Worm (Caenorhabditis elegans) whole organism, L4 larva: ENCODE data around the gene dhhc-10.

Experiments used
- F37D6.2 ChIP-seq: sonication (generic microtip); optimal IDR thresholded peaks from 2 replicates; lab custom pipeline; 2016; ENCODE audit warnings: mild to moderate bottlenecking, missing genetic modification characterization, missing compliant biosample characterization
- F44E2.7 ChIP-seq: fragments of 200-800 bp; sonication (Bioruptor generic); IDR thresholded peaks from 2 replicates; pipeline ENCODE4 v2.1.2; 2022; ENCODE audit warnings: missing genetic modification characterization, missing compliant biosample characterization
- R02D3.7 ChIP-seq: fragments of 150-350 bp; sonication (generic microtip); optimal IDR thresholded peaks from 3 replicates; lab custom pipeline; 2014; ENCODE audit warnings: missing biosample characterization, missing genetic modification characterization
- T26A8.4 ChIP-seq: fragments of 200-800 bp; sonication (Bioruptor generic); IDR thresholded peaks from 2 replicates; pipeline ENCODE4 v1.3.6; 2022; ENCODE audit warnings: missing genetic modification characterization, missing compliant biosample characterization
- Y105C5A.15 ChIP-seq: fragments of 200-800 bp; sonication (Bioruptor generic); IDR thresholded peaks from 2 replicates; pipeline ENCODE4 v1.3.6; 2022; ENCODE audit warnings: missing genetic modification characterization, missing compliant biosample characterization
- Y5F2A.4 ChIP-seq: fragments of 200-800 bp; sonication (Bioruptor generic); optimal IDR thresholded peaks from 2 replicates; lab custom pipeline; 2018; ENCODE audit warnings: mild to moderate bottlenecking, missing genetic modification characterization, missing compliant biosample characterization
- Y75B8A.6 ChIP-seq: fragments of 200-800 bp; sonication (Bioruptor generic); IDR thresholded peaks from 2 replicates; pipeline ENCODE4 v1.3.6; 2022; ENCODE audit warnings: missing genetic modification reagents, missing genetic modification characterization, missing compliant biosample characterization
- ceh-20 ChIP-seq: fragments of 200-800 bp; sonication (Bioruptor generic); IDR thresholded peaks from 2 replicates; pipeline ENCODE4 v1.3.6; 2022; ENCODE audit warnings: missing genetic modification reagents, missing genetic modification characterization, missing compliant biosample characterization
- ceh-28 ChIP-seq: fragments of 150-350 bp; optimal IDR thresholded peaks from 2 replicates; lab custom pipeline; 2014; ENCODE audit warnings: missing biosample characterization, missing genetic modification reagents, missing genetic modification characterization
- ceh-44 ChIP-seq: fragments of 200-800 bp; sonication (Bioruptor generic); IDR thresholded peaks from 2 replicates; pipeline ENCODE4 v1.3.6; 2022; ENCODE audit warnings: missing genetic modification reagents, missing genetic modification characterization, missing compliant biosample characterization
- ceh-82 ChIP-seq: sonication (generic microtip); optimal IDR thresholded peaks from 2 replicates; lab custom pipeline; 2017; ENCODE audit warnings: missing biosample characterization, missing genetic modification characterization
- ces-1 ChIP-seq: fragments of 150-350 bp; sonication (generic microtip); optimal IDR thresholded peaks from 4 replicates; lab custom pipeline; 2014; ENCODE audit warnings: missing biosample characterization, missing genetic modification reagents, missing genetic modification characterization
- cey-2 ChIP-seq: sonication (generic microtip); optimal IDR thresholded peaks from 3 replicates; lab custom pipeline; 2017; ENCODE audit warnings: missing genetic modification characterization, mild to moderate bottlenecking, missing compliant biosample characterization, antibody characterized with exemption, borderline replicate concordance; ENCODE audit not compliant: insufficient read depth
- ctbp-1 ChIP-seq: fragments of 200-800 bp; sonication (Bioruptor generic); IDR thresholded peaks from 2 replicates; pipeline ENCODE4 v1.3.6; 2022; ENCODE audit warnings: missing genetic modification reagents, missing genetic modification characterization, missing compliant biosample characterization
- daf-16 ChIP-seq, 3 experiments: sonication (generic microtip); optimal IDR thresholded peaks; 2 replicates each; lab custom pipeline; 2016 to 2017; ENCODE audit warnings: missing genetic modification characterization in 3 of 3, missing genetic modification reagents in 3 of 3, mild to moderate bottlenecking in 2 of 3, missing compliant biosample characterization in 2 of 3, missing biosample characterization in 1 of 3, moderate library complexity in 1 of 3
- daf-19 ChIP-seq: fragments of 200-800 bp; sonication (Bioruptor generic); conservative IDR thresholded peaks from 2 replicates; pipeline ENCODE4 v1.3.6; 2022; ENCODE audit warnings: missing genetic modification characterization, missing compliant biosample characterization
- dmd-8 ChIP-seq: fragments of 200-800 bp; sonication (Bioruptor generic); IDR thresholded peaks from 2 replicates; pipeline ENCODE4 v1.3.6; 2022; ENCODE audit warnings: missing genetic modification characterization, missing compliant biosample characterization
- dmd-9 ChIP-seq: fragments of 200-800 bp; sonication (Bioruptor generic); IDR thresholded peaks from 2 replicates; pipeline ENCODE4 v1.3.6; 2022; ENCODE audit warnings: missing genetic modification reagents, missing genetic modification characterization, missing compliant biosample characterization
- egl-43 ChIP-seq: fragments of 200-800 bp; sonication (Bioruptor generic); IDR thresholded peaks from 2 replicates; pipeline ENCODE4 v1.3.6; 2022; ENCODE audit warnings: missing genetic modification reagents, missing genetic modification characterization, missing compliant biosample characterization
- gei-8 ChIP-seq: fragments of 200-800 bp; sonication (Bioruptor generic); optimal IDR thresholded peaks from 2 replicates; lab custom pipeline; 2018; ENCODE audit warnings: mild to moderate bottlenecking, missing genetic modification characterization, missing compliant biosample characterization
- hlh-11 ChIP-seq: fragments of 200-800 bp; sonication (Bioruptor generic); optimal IDR thresholded peaks from 2 replicates; lab custom pipeline; 2018; ENCODE audit warnings: mild to moderate bottlenecking, missing genetic modification characterization, missing compliant biosample characterization
- hlh-30 ChIP-seq: sonication (generic microtip); optimal IDR thresholded peaks from 2 replicates; lab custom pipeline; 2017; ENCODE audit warnings: antibody characterized with exemption, mild to moderate bottlenecking, missing genetic modification characterization, missing compliant biosample characterization; ENCODE audit not compliant: insufficient read depth
- jun-1 ChIP-seq: fragments of 150-350 bp; optimal IDR thresholded peaks from 2 replicates; lab custom pipeline; 2014; ENCODE audit warnings: missing biosample characterization, missing genetic modification reagents, missing genetic modification characterization
- lim-7 ChIP-seq: fragments of 200-800 bp; sonication (Bioruptor generic); IDR thresholded peaks from 2 replicates; pipeline ENCODE4 v1.3.6; 2022; ENCODE audit warnings: missing genetic modification characterization, missing compliant biosample characterization
- lin-1 ChIP-seq: fragments of 200-800 bp; sonication (Bioruptor generic); IDR thresholded peaks from 2 replicates; pipeline ENCODE4 v1.3.6; 2022; ENCODE audit warnings: missing genetic modification reagents, missing genetic modification characterization, missing compliant biosample characterization
- lin-38 ChIP-seq: fragments of 200-800 bp; sonication (Bioruptor generic); IDR thresholded peaks from 2 replicates; pipeline ENCODE4 v1.3.6; 2022; ENCODE audit warnings: missing genetic modification reagents, missing genetic modification characterization, missing compliant biosample characterization
- lir-3 ChIP-seq: sonication (generic microtip); optimal IDR thresholded peaks from 2 replicates; lab custom pipeline; 2016; ENCODE audit warnings: mild to moderate bottlenecking, missing genetic modification characterization, missing compliant biosample characterization
- madf-5 ChIP-seq, 2 experiments: fragments of 200-800 bp; sonication (Bioruptor generic); IDR thresholded peaks; 2 replicates each; pipeline ENCODE4 v1.3.6; 2022; ENCODE audit warnings: missing compliant biosample characterization in 2 of 2, missing genetic modification characterization in 2 of 2
- madf-9 ChIP-seq: fragments of 200-800 bp; sonication (Bioruptor generic); conservative IDR thresholded peaks from 2 replicates; pipeline ENCODE4 v1.3.6; 2022; ENCODE audit warnings: missing genetic modification reagents, missing genetic modification characterization, missing compliant biosample characterization
- mdl-1 ChIP-seq, 2 experiments: fragments of 150-350 bp in 1 of 2; sonication (generic microtip) in 1 of 2; optimal IDR thresholded peaks; 2 replicates each; lab custom pipeline; 2014 to 2017; ENCODE audit warnings: missing biosample characterization in 2 of 2, missing genetic modification characterization in 2 of 2
- mdt-29 ChIP-seq: fragments of 200-800 bp; sonication (Bioruptor generic); IDR thresholded peaks from 2 replicates; pipeline ENCODE4 v1.3.6; 2022; ENCODE audit warnings: missing genetic modification reagents, missing genetic modification characterization, missing compliant biosample characterization
- mep-1 ChIP-seq: fragments of 150-350 bp; sonication (generic microtip); optimal IDR thresholded peaks from 3 replicates; lab custom pipeline; 2014; ENCODE audit warnings: missing biosample characterization, missing genetic modification characterization
- mxl-2 ChIP-seq: fragments of 200-800 bp; sonication (Bioruptor generic); conservative IDR thresholded peaks from 2 replicates; pipeline ENCODE4 v1.3.6; 2022; ENCODE audit warnings: missing genetic modification reagents, missing genetic modification characterization, missing compliant biosample characterization
- mxl-3 ChIP-seq: fragments of 200-800 bp; sonication (Bioruptor generic); optimal IDR thresholded peaks from 2 replicates; lab custom pipeline; 2018; ENCODE audit warnings: mild to moderate bottlenecking, missing genetic modification characterization, missing compliant biosample characterization
- nhr-10 ChIP-seq: fragments of 150-350 bp; optimal IDR thresholded peaks from 2 replicates; lab custom pipeline; 2014; ENCODE audit warnings: missing biosample characterization, missing genetic modification characterization
- nhr-111 ChIP-seq: fragments of 200-800 bp; sonication (Bioruptor generic); optimal IDR thresholded peaks from 2 replicates; lab custom pipeline; 2018; ENCODE audit warnings: mild to moderate bottlenecking, missing genetic modification characterization, missing compliant biosample characterization
- nhr-25 ChIP-seq: sonication (generic microtip); optimal IDR thresholded peaks from 2 replicates; lab custom pipeline; 2017; ENCODE audit warnings: missing genetic modification characterization, mild to moderate bottlenecking, missing compliant biosample characterization, antibody characterized with exemption, moderate library complexity, borderline replicate concordance; ENCODE audit not compliant: insufficient read depth
- nhr-6 ChIP-seq: fragments of 150-350 bp; optimal IDR thresholded peaks from 2 replicates; lab custom pipeline; 2014; ENCODE audit warnings: missing biosample characterization, missing genetic modification characterization
- pha-4 ChIP-seq, 2 experiments: fragments of 150-350 bp in 1 of 2; fragments of 200-800 bp in 1 of 2; sonication (Bioruptor generic) in 1 of 2; IDR thresholded peaks in 1 of 2; optimal IDR thresholded peaks in 1 of 2; 2 replicates each; pipeline versions ENCODE4 v1.3.6 to Lab custom; 2014 to 2022; ENCODE audit warnings: missing genetic modification characterization in 2 of 2, missing genetic modification reagents in 2 of 2, missing biosample characterization in 1 of 2, missing compliant biosample characterization in 1 of 2
- pqm-1 ChIP-seq: sonication (generic microtip); optimal IDR thresholded peaks from 2 replicates; lab custom pipeline; 2017; ENCODE audit warnings: missing biosample characterization, missing genetic modification characterization
- saeg-2 ChIP-seq: fragments of 200-800 bp; sonication (Bioruptor generic); IDR thresholded peaks from 2 replicates; pipeline ENCODE4 v1.3.6; 2022; ENCODE audit warnings: missing genetic modification reagents, missing genetic modification characterization, missing compliant biosample characterization
- sdz-12 ChIP-seq: fragments of 200-800 bp; sonication (Bioruptor generic); optimal IDR thresholded peaks from 2 replicates; lab custom pipeline; 2018; ENCODE audit warnings: mild to moderate bottlenecking, missing genetic modification characterization, missing compliant biosample characterization
- spr-1 ChIP-seq: sonication (generic microtip); optimal IDR thresholded peaks from 2 replicates; lab custom pipeline; 2016; ENCODE audit warnings: mild to moderate bottlenecking, missing genetic modification characterization, missing compliant biosample characterization
- spr-3 ChIP-seq: fragments of 200-800 bp; sonication (Bioruptor generic); optimal IDR thresholded peaks from 2 replicates; lab custom pipeline; 2018; ENCODE audit warnings: mild to moderate bottlenecking, missing genetic modification characterization, missing compliant biosample characterization
- tag-97 ChIP-seq: fragments of 200-800 bp; sonication (Bioruptor generic); IDR thresholded peaks from 2 replicates; pipeline ENCODE4 v1.3.6; 2022; ENCODE audit warnings: missing genetic modification characterization, missing compliant biosample characterization
- unc-130 ChIP-seq: sonication (generic microtip); optimal IDR thresholded peaks from 2 replicates; lab custom pipeline; 2016; ENCODE audit warnings: missing genetic modification reagents, missing genetic modification characterization, missing compliant biosample characterization
- zfp-3 ChIP-seq: fragments of 200-800 bp; sonication (Bioruptor generic); conservative IDR thresholded peaks from 2 replicates; pipeline ENCODE4 v1.3.6; 2022; ENCODE audit warnings: missing genetic modification reagents, missing genetic modification characterization, missing compliant biosample characterization
- zip-11 ChIP-seq: fragments of 200-800 bp; sonication (Bioruptor generic); IDR thresholded peaks from 2 replicates; pipeline ENCODE4 v1.3.6; 2022; ENCODE audit warnings: missing genetic modification characterization, missing compliant biosample characterization

Gene dhhc-10

DNA sequence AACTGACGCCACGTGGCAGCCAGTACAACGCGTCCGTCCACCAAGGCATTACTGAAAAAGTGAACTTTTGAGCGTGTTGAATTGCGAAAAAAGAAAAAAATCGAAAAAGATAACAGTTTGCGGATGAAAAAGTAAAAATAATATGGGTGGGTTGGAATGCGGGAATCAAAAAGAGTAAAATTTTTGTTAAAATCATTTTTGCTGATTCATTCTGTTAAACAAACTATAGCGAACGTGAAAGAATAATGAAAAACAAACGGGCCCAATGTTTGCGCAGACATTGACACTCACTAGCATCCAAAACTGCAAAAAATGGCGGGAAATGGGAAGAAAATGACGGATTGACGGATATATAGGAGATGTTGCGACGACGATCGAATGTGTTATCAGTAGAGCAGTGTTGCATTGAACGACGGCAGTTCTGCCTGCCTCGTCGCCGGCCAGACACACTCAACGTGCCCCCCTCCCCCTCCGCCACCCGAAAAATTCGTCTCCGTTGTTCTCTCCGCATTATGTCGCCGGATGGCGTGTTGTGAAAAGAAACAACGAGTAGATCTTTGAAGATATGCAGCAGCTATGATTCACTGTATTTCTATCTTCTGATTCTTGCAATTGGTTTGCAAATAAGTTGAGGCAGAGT is 7.4 kb upstream of the dhhc-10 start, which contains the start of gene hyl-2 (continued):
- TF ChIP-seq pha-4 (GFP tag; IDR thresholded peaks at IDR 0.05; lab: Robert Waterston, UW) (no peak), pha-4 (tag; optimal IDR thresholded peaks at IDR 0.05; lab: Kevin White, UChicago) (no peak), daf-19 (GFP tag; lab: Robert Waterston, UW) (no peak), saeg-2 (GFP tag; lab: Robert Waterston, UW) (no peak), hlh-30 (tag; lab: Kevin White, UChicago) (no peak), madf-9 (GFP tag; lab: Robert Waterston, UW) (no peak), mdt-29 (GFP tag; lab: Robert Waterston, UW) (0 out of 2 replicates have a peak, but pooled peaks have one; percentile 38), nhr-25 (tag; lab: Kevin White, UChicago) (peak; percentile 3), ctbp-1 (GFP tag; lab: Robert Waterston, UW) (peak; percentile 55; the same call in 1 of the 2 replicates), nhr-111 (no peak), cey-2 (tag; lab: Kevin White, UChicago) (no peak), ceh-28 (tag; lab: Kevin White, UChicago) (no peak), mdl-1 (tag; optimal IDR thresholded peaks at IDR 0.05; lab: Kevin White, UChicago) (peak in 1 of 2 experiments; percentile 35), lir-3 (no peak), sdz-12 (GFP tag; lab: Kevin White, UChicago) (no peak), ceh-44 (GFP tag; lab: Robert Waterston, UW) (no peak), nhr-10 (tag; lab: Kevin White, UChicago) (no peak), lin-38 (GFP tag; lab: Robert Waterston, UW) (peak; percentile 76), pqm-1 (tag; lab: Kevin White, UChicago) (no peak), R02D3.7 (tag; lab: Kevin White, UChicago) (no peak), hlh-11 (tag; lab: Kevin White, UChicago) (no peak), lin-1 (GFP tag; lab: Robert Waterston, UW) (no peak), Y5F2A.4 (GFP tag; lab: Kevin White, UChicago) (no peak), lim-7 (GFP tag; lab: Robert Waterston, UW) (0 out of 2 replicates have a peak, but pooled peaks have one; percentile 39), gei-8 (GFP tag; lab: Kevin White, UChicago) (no peak), dmd-8 (GFP tag; lab: Robert Waterston, UW) (no peak), zfp-3 (GFP tag; lab: Robert Waterston, UW) (no peak), unc-130 (GFP tag; lab: Kevin White, UChicago) (no peak), spr-1 (tag; lab: Kevin White, UChicago) (no peak), mep-1 (tag; lab: Kevin White, UChicago) (peak; percentile 32), nhr-6 (no peak), tag-97 (0 out of 2 replicates have a peak, but pooled peaks have one; percentile 35), spr-3 (GFP tag; lab: Kevin White, UChicago) (no peak), daf-16 (GFP tag; optimal IDR thresholded peaks at IDR 0.05; lab: Kevin White, UChicago) (no peak), daf-16 (tag; optimal IDR thresholded peaks at IDR 0.05; lab: Kevin White, UChicago) (no peak), Y75B8A.6 (GFP tag; lab: Robert Waterston, UW) (no peak), mxl-3 (GFP tag; lab: Kevin White, UChicago) (peak; percentile 93), mxl-2 (GFP tag; lab: Robert Waterston, UW) (no peak), egl-43 (GFP tag; lab: Robert Waterston, UW) (no peak), dmd-9 (no peak), ceh-82 (no peak), F37D6.2 (tag; lab: Kevin White, UChicago) (no peak), T26A8.4 (no peak), Y105C5A.15 (GFP tag; lab: Robert Waterston, UW) (no peak), ceh-20 (GFP tag; lab: Robert Waterston, UW) (0 out of 2 replicates have a peak, but pooled peaks have one; percentile 33), jun-1 (tag; lab: Kevin White, UChicago) (no peak), zip-11 (GFP tag; lab: Robert Waterston, UW) (no peak), madf-5 (GFP tag; IDR thresholded peaks at IDR 0.05; lab: Robert Waterston, UW) (no peak), F44E2.7 (GFP tag; lab: Robert Waterston, UW) (no peak), ces-1 (GFP tag; lab: Kevin White, UChicago) (no peak)
